Fruit fly (Drosophila melanogaster): ENCODE measurements around the gene CG11668.

- TF ChIP-seq CTCF (optimal IDR thresholded peaks at IDR 0.05) = no peak
- no peak for TF ChIP-seq CG8478 (optimal IDR thresholded peaks at IDR 0.05)
These were observed 2.1 kb upstream of the CG11668 start for dm6 chr3R:13036064-13036463.

Data from S2 (cell line).